Worm (Caenorhabditis elegans) whole organism, L4 larva: Measurements from ENCODE around the gene F58E6.4.

Experiments
- R02D3.7 ChIP-seq: fragments of 150-350 bp; sonication (generic microtip); optimal IDR thresholded peaks from 3 replicates; lab custom pipeline; 2014; ENCODE audit warnings: missing biosample characterization, missing genetic modification characterization
- aly-2 ChIP-seq: sonication (generic microtip); optimal IDR thresholded peaks from 2 replicates; lab custom pipeline; 2018; ENCODE audit warnings: missing biosample characterization, missing genetic modification characterization
- attf-4 ChIP-seq: sonication (generic microtip); optimal IDR thresholded peaks from 3 replicates; lab custom pipeline; 2017; ENCODE audit warnings: missing biosample characterization, missing genetic modification characterization
- jun-1 ChIP-seq: fragments of 150-350 bp; optimal IDR thresholded peaks from 2 replicates; lab custom pipeline; 2014; ENCODE audit warnings: missing biosample characterization, missing genetic modification reagents, missing genetic modification characterization
- lin-39 ChIP-seq: fragments of 150-350 bp; optimal IDR thresholded peaks from 2 replicates; lab custom pipeline; 2014; ENCODE audit warnings: missing biosample characterization, missing genetic modification reagents, missing genetic modification characterization
- nhr-237 ChIP-seq: sonication (generic microtip); optimal IDR thresholded peaks from 2 replicates; lab custom pipeline; 2017; ENCODE audit warnings: missing biosample characterization, missing genetic modification characterization
- nhr-28 ChIP-seq: fragments of 150-350 bp; optimal IDR thresholded peaks from 2 replicates; lab custom pipeline; 2014; ENCODE audit warnings: missing biosample characterization, missing genetic modification characterization
- rbr-2 ChIP-seq: sonication (generic microtip); optimal IDR thresholded peaks from 2 replicates; lab custom pipeline; 2016; ENCODE audit warnings: missing genotype, missing genetic modification characterization, missing compliant biosample characterization
- unc-130 ChIP-seq: sonication (generic microtip); optimal IDR thresholded peaks from 2 replicates; lab custom pipeline; 2016; ENCODE audit warnings: missing genetic modification reagents, missing genetic modification characterization, missing compliant biosample characterization
- zag-1 ChIP-seq: fragments of 150-350 bp; optimal IDR thresholded peaks from 2 replicates; lab custom pipeline; 2014; ENCODE audit warnings: missing biosample characterization, missing genetic modification characterization
- zfp-3 ChIP-seq: fragments of 200-800 bp; sonication (Bioruptor generic); conservative IDR thresholded peaks from 2 replicates; pipeline ENCODE4 v1.3.6; 2022; ENCODE audit warnings: missing genetic modification reagents, missing genetic modification characterization, missing compliant biosample characterization

DNA sequence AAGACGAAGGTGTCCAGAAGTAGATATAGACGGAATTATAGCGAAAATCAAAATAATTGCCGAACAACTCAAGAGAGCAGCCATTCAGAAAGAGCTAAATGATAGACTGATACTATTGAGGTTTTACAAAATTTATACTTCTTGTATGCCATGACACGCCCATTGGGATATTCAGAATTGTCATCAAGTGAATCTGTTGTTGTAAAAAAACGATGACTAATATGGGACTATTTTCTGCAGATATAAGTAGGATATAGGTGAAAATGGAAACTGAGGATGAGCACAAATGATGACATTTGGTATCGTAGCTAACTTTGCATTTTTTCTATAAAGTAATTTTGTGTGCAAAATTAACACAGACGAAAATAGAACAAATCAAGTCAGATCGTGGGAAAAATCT lies 5.5 kb upstream of the F58E6.4 start, which contains the start of gene F58E6.8:
- TF ChIP-seq lin-39 (tag; lab: Kevin White, UChicago) = no peak
- no peak for TF ChIP-seq aly-2 (tag; lab: Kevin White, UChicago)
- TF ChIP-seq jun-1 (tag; lab: Kevin White, UChicago) = no peak
- no peak for TF ChIP-seq nhr-28 (tag; lab: Kevin White, UChicago)
- no peak for TF ChIP-seq unc-130
- TF ChIP-seq nhr-237 (tag; lab: Kevin White, UChicago) = no peak
- no peak for TF ChIP-seq R02D3.7
- TF ChIP-seq attf-4 = no peak
- no peak for TF ChIP-seq rbr-2 (tag; lab: Kevin White, UChicago)
- no peak for TF ChIP-seq zag-1
- TF ChIP-seq zfp-3 (GFP tag; lab: Robert Waterston, UW) = no peak
